Worm (Caenorhabditis elegans) whole organism, L2 larva: Measurements from ENCODE around the gene shpk-1.
A peak's percentile ranks its signal among the peaks of the same experiment; 100 is the strongest.

Source experiments
- F13H6.1 ChIP-seq: sonication (generic microtip); optimal IDR thresholded peaks from 2 replicates; lab custom pipeline; 2016; ENCODE audit warnings: missing genetic modification characterization, missing compliant biosample characterization
- Y55F3AM.14 ChIP-seq: fragments of 200-800 bp; sonication (Bioruptor generic); optimal IDR thresholded peaks from 2 replicates; lab custom pipeline; 2018; ENCODE audit warnings: mild to moderate bottlenecking, missing genetic modification characterization, missing compliant biosample characterization
- ZK546.5 ChIP-seq: sonication (generic microtip); optimal IDR thresholded peaks from 2 replicates; lab custom pipeline; 2017; ENCODE audit warnings: missing biosample characterization, missing genetic modification characterization
- alr-1 ChIP-seq: fragments of 150-350 bp; optimal IDR thresholded peaks from 2 replicates; lab custom pipeline; 2014; ENCODE audit warnings: missing biosample characterization, missing genetic modification characterization
- aly-2 ChIP-seq: fragments of 150-350 bp; optimal IDR thresholded peaks from 2 replicates; lab custom pipeline; 2014; ENCODE audit warnings: missing biosample characterization, missing genetic modification characterization
- blmp-1 ChIP-seq: sonication (generic microtip); optimal IDR thresholded peaks from 2 replicates; lab custom pipeline; 2017; ENCODE audit warnings: missing genetic modification characterization, mild to moderate bottlenecking, missing compliant biosample characterization, antibody characterized with exemption, moderate library complexity; ENCODE audit not compliant: insufficient read depth
- ceh-16 ChIP-seq: fragments of 150-350 bp; optimal IDR thresholded peaks from 2 replicates; lab custom pipeline; 2014; ENCODE audit warnings: missing biosample characterization, missing genetic modification characterization
- crh-2 ChIP-seq: sonication (generic microtip); optimal IDR thresholded peaks from 2 replicates; lab custom pipeline; 2017; ENCODE audit warnings: missing biosample characterization, missing genetic modification characterization
- dmd-4 ChIP-seq: sonication (generic microtip); optimal IDR thresholded peaks from 2 replicates; lab custom pipeline; 2017; ENCODE audit warnings: missing biosample characterization, missing genetic modification characterization
- egl-27 ChIP-seq: sonication (generic microtip); optimal IDR thresholded peaks from 3 replicates; lab custom pipeline; 2017; ENCODE audit warnings: missing biosample characterization, missing genetic modification reagents, missing genetic modification characterization
- elt-1 ChIP-seq: fragments of 150-350 bp; optimal IDR thresholded peaks from 2 replicates; lab custom pipeline; 2014; ENCODE audit warnings: missing biosample characterization, missing genetic modification characterization
- elt-3 ChIP-seq: sonication (generic microtip); optimal IDR thresholded peaks from 2 replicates; lab custom pipeline; 2017; ENCODE audit warnings: missing biosample characterization, missing genetic modification characterization
- fos-1 ChIP-seq: fragments of 150-350 bp; optimal IDR thresholded peaks from 2 replicates; lab custom pipeline; 2014; ENCODE audit warnings: missing biosample characterization, missing genetic modification characterization
- gmeb-1 ChIP-seq: fragments of 150-350 bp; optimal IDR thresholded peaks from 2 replicates; lab custom pipeline; 2014; ENCODE audit warnings: missing biosample characterization, missing genetic modification characterization
- lin-11 ChIP-seq: fragments of 150-350 bp; sonication (generic microtip); optimal IDR thresholded peaks from 2 replicates; lab custom pipeline; 2014; ENCODE audit warnings: missing biosample characterization, missing genetic modification characterization, inconsistent platforms, mixed read lengths
- lin-13 ChIP-seq: fragments of 150-350 bp; optimal IDR thresholded peaks from 2 replicates; lab custom pipeline; 2014; ENCODE audit warnings: missing biosample characterization, missing genetic modification reagents, missing genetic modification characterization
- lin-39 ChIP-seq: fragments of 150-350 bp; optimal IDR thresholded peaks from 2 replicates; lab custom pipeline; 2014; ENCODE audit warnings: missing biosample characterization, missing genetic modification reagents, missing genetic modification characterization
- mab-5 ChIP-seq: fragments of 150-350 bp; optimal IDR thresholded peaks from 2 replicates; lab custom pipeline; 2014; ENCODE audit warnings: missing biosample characterization, missing genetic modification characterization
- nhr-10 ChIP-seq: sonication (generic microtip); optimal IDR thresholded peaks from 2 replicates; lab custom pipeline; 2017; ENCODE audit warnings: missing biosample characterization, missing genetic modification characterization
- nhr-11 ChIP-seq: fragments of 150-350 bp; optimal IDR thresholded peaks from 2 replicates; lab custom pipeline; 2014; ENCODE audit warnings: missing biosample characterization, missing genetic modification characterization
- nhr-129 ChIP-seq: fragments of 150-350 bp; optimal IDR thresholded peaks from 2 replicates; lab custom pipeline; 2014; ENCODE audit warnings: missing biosample characterization, missing genetic modification characterization
- nhr-21 ChIP-seq: fragments of 150-350 bp; optimal IDR thresholded peaks from 2 replicates; lab custom pipeline; 2014; ENCODE audit warnings: missing biosample characterization, missing genetic modification characterization
- nhr-237 ChIP-seq: fragments of 150-350 bp; optimal IDR thresholded peaks from 2 replicates; lab custom pipeline; 2014; ENCODE audit warnings: missing biosample characterization, missing genetic modification characterization
- nhr-6 ChIP-seq: fragments of 150-350 bp; optimal IDR thresholded peaks from 2 replicates; lab custom pipeline; 2014; ENCODE audit warnings: missing biosample characterization, missing genetic modification characterization
- nhr-77 ChIP-seq: fragments of 150-350 bp; optimal IDR thresholded peaks from 2 replicates; lab custom pipeline; 2014; ENCODE audit warnings: missing biosample characterization, missing genetic modification characterization
- peb-1 ChIP-seq: fragments of 150-350 bp; optimal IDR thresholded peaks from 2 replicates; lab custom pipeline; 2014; ENCODE audit warnings: missing biosample characterization, missing genetic modification characterization
- skn-1 ChIP-seq: sonication (generic microtip); optimal IDR thresholded peaks from 2 replicates; lab custom pipeline; 2017; ENCODE audit warnings: missing biosample characterization, missing genetic modification characterization
- sma-9 ChIP-seq, 2 experiments: fragments of 150-350 bp in 1 of 2; sonication (generic microtip) in 1 of 2; optimal IDR thresholded peaks; 2 replicates each; lab custom pipeline; 2014 to 2016; ENCODE audit warnings: missing genetic modification characterization in 2 of 2, mild to moderate bottlenecking in 1 of 2, missing biosample characterization in 1 of 2, missing compliant biosample characterization in 1 of 2, missing genetic modification reagents in 1 of 2, moderate library complexity in 1 of 2
- snpc-4 ChIP-seq: fragments of 150-350 bp; optimal IDR thresholded peaks from 2 replicates; lab custom pipeline; 2014; ENCODE audit warnings: missing biosample characterization, missing genetic modification characterization
- unc-62 ChIP-seq: fragments of 150-350 bp; optimal IDR thresholded peaks from 2 replicates; lab custom pipeline; 2014; ENCODE audit warnings: missing biosample characterization, missing genetic modification reagents, missing genetic modification characterization
- zag-1 ChIP-seq: fragments of 150-350 bp; optimal IDR thresholded peaks from 2 replicates; lab custom pipeline; 2014; ENCODE audit warnings: missing biosample characterization, missing genetic modification characterization
- ztf-1 ChIP-seq: fragments of 200-800 bp; sonication (Bioruptor generic); conservative IDR thresholded peaks from 2 replicates; pipeline ENCODE4 v1.3.6; 2022; ENCODE audit warnings: missing genetic modification characterization, missing compliant biosample characterization
- ztf-11 ChIP-seq: sonication (generic microtip); optimal IDR thresholded peaks from 2 replicates; lab custom pipeline; 2017; ENCODE audit warnings: missing biosample characterization, missing genetic modification characterization
- ztf-4 ChIP-seq: fragments of 150-350 bp; optimal IDR thresholded peaks from 2 replicates; lab custom pipeline; 2014; ENCODE audit warnings: missing biosample characterization, missing genetic modification characterization

shpk-1 gene

ce11 chrIII:13604834-13605233, 3.0 kb upstream of the shpk-1 start:
- TF ChIP-seq ceh-16 (tag; lab: Kevin White, UChicago) = no peak
- TF ChIP-seq nhr-11 (tag; lab: Kevin White, UChicago) = peak; percentile 24

- no peak for TF ChIP-seq blmp-1
- TF ChIP-seq ztf-1 = no peak
- TF ChIP-seq dmd-4 (tag; lab: Kevin White, UChicago) = no peak
- peak; percentile 33 for TF ChIP-seq F13H6.1
- TF ChIP-seq nhr-10 (tag; lab: Kevin White, UChicago) = no peak
- TF ChIP-seq gmeb-1 (tag; lab: Kevin White, UChicago) = peak; percentile 41
- TF ChIP-seq fos-1 (tag; lab: Kevin White, UChicago) = peak; percentile 91
- no peak for TF ChIP-seq alr-1 (tag; lab: Kevin White, UChicago)
- no peak for TF ChIP-seq elt-3 (tag; lab: Kevin White, UChicago)
- TF ChIP-seq egl-27 (tag; lab: Kevin White, UChicago) = no peak
- TF ChIP-seq ceh-16 (tag; lab: Kevin White, UChicago) = no peak
- no peak for TF ChIP-seq skn-1 (tag; lab: Kevin White, UChicago)
- no peak for TF ChIP-seq unc-62 (GFP tag; lab: Kevin White, UChicago)
- no peak for TF ChIP-seq Y55F3AM.14 (GFP tag; lab: Kevin White, UChicago)
- peak; percentile 60 for TF ChIP-seq nhr-129 (tag; lab: Kevin White, UChicago)
- peak; percentile 87 for TF ChIP-seq crh-2
- no peak for TF ChIP-seq nhr-77
- TF ChIP-seq ZK546.5 (tag; lab: Kevin White, UChicago) = no peak
- TF ChIP-seq sma-9 (GFP tag; optimal IDR thresholded peaks at IDR 0.05; lab: Kevin White, UChicago) = peak; percentile 71
- no peak for TF ChIP-seq sma-9 (tag; optimal IDR thresholded peaks at IDR 0.05; lab: Kevin White, UChicago)
- TF ChIP-seq, all 48 proteins: peak for 6
Measured at ce11 chrIII:13606016-13606530, 1.7 kb upstream of the shpk-1 start, which contains the start of gene act-5. TSS of gene act-5 (minus strand) at chrIII:13606066.

- TF ChIP-seq skn-1 (tag; lab: Kevin White, UChicago) = no peak
- TF ChIP-seq nhr-6 (tag; lab: Kevin White, UChicago) = no peak
- TF ChIP-seq sma-9 (GFP tag; optimal IDR thresholded peaks at IDR 0.05; lab: Kevin White, UChicago) = no peak
- TF ChIP-seq sma-9 (tag; optimal IDR thresholded peaks at IDR 0.05; lab: Kevin White, UChicago) = no peak
- peak; percentile 51 for TF ChIP-seq fos-1 (tag; lab: Kevin White, UChicago)
- TF ChIP-seq lin-39 (tag; lab: Kevin White, UChicago) = no peak
- TF ChIP-seq ztf-1 = no peak
Measured at ce11 chrIII:13606865-13607264, 955 bp upstream of the shpk-1 start.

ce11 chrIII:13614206-13614605, 6.4 kb downstream of the shpk-1 start:
- TF ChIP-seq elt-1 (no peak), snpc-4 (tag; lab: Kevin White, UChicago) (no peak), lin-13 (GFP tag; lab: Kevin White, UChicago) (no peak), skn-1 (tag; lab: Kevin White, UChicago) (no peak), nhr-77 (no peak)
- TF ChIP-seq, all 48 proteins: peak for 0

ce11 chrIII:13614751-13615150, 6.9 kb downstream of the shpk-1 start:
- TF ChIP-seq alr-1 (tag; lab: Kevin White, UChicago) (no peak), blmp-1 (no peak), mab-5 (no peak), peb-1 (tag; lab: Kevin White, UChicago) (no peak)
- TF ChIP-seq, all 48 proteins: peak for 0

ce11 chrIII:13615530-13615929, 7.7 kb downstream of the shpk-1 start:
- TF ChIP-seq elt-3 (tag; lab: Kevin White, UChicago) (no peak), peb-1 (tag; lab: Kevin White, UChicago) (no peak), nhr-21 (tag; lab: Kevin White, UChicago) (no peak), gmeb-1 (tag; lab: Kevin White, UChicago) (no peak), nhr-11 (tag; lab: Kevin White, UChicago) (no peak), ztf-11 (tag; lab: Kevin White, UChicago) (no peak), unc-62 (GFP tag; lab: Kevin White, UChicago) (no peak), egl-27 (tag; lab: Kevin White, UChicago) (no peak), sma-9 (GFP tag; optimal IDR thresholded peaks at IDR 0.05; lab: Kevin White, UChicago) (no peak), sma-9 (tag; optimal IDR thresholded peaks at IDR 0.05; lab: Kevin White, UChicago) (no peak), zag-1 (no peak), skn-1 (tag; lab: Kevin White, UChicago) (no peak), F13H6.1 (no peak), nhr-237 (no peak), lin-11 (tag; lab: Kevin White, UChicago) (no peak), ztf-4 (tag; lab: Kevin White, UChicago) (no peak), aly-2 (tag; lab: Kevin White, UChicago) (no peak), crh-2 (no peak)
